Fruit fly (Drosophila melanogaster) whole organism, embryonic: ENCODE data around the gene CG2574.

Experiments
- Aef1 ChIP-seq: fragments of 200-800 bp; sonication (Bioruptor generic); IDR thresholded peaks from 3 replicates; pipeline ENCODE4 v1.3.6; 2022; ENCODE audit warnings: missing biosample characterization, missing genetic modification characterization
- B-H1 ChIP-seq: fragments of 200-800 bp; sonication (Bioruptor generic); IDR thresholded peaks from 3 replicates; pipeline ENCODE4 v1.3.6; 2022; ENCODE audit warnings: missing biosample characterization, missing genetic modification characterization
- Blimp-1 ChIP-seq: fragments of 200-800 bp; sonication (Bioruptor generic); optimal IDR thresholded peaks from 3 replicates; lab custom pipeline; 2018; ENCODE audit warnings: missing biosample characterization, missing genetic modification characterization, mild to moderate bottlenecking, moderate library complexity, missing genetic modification reagents
- CG1024 ChIP-seq: fragments of 200-800 bp; sonication (Bioruptor generic); IDR thresholded peaks from 2 replicates; pipeline ENCODE4 v1.3.6; 2022; ENCODE audit warnings: missing biosample characterization, missing genetic modification characterization
- CG10274 ChIP-seq: fragments of 200-800 bp; sonication (Bioruptor generic); optimal IDR thresholded peaks from 3 replicates; lab custom pipeline; 2017; ENCODE audit warnings: missing biosample characterization, mild to moderate bottlenecking, missing genetic modification characterization
- CG12071 ChIP-seq: fragments of 200-800 bp; sonication (Bioruptor generic); optimal IDR thresholded peaks from 3 replicates; lab custom pipeline; 2018; ENCODE audit warnings: missing biosample characterization, mild to moderate bottlenecking, missing genetic modification characterization
- CG12219 ChIP-seq: fragments of 200-800 bp; sonication (Bioruptor generic); optimal IDR thresholded peaks from 3 replicates; lab custom pipeline; 2018; ENCODE audit warnings: missing biosample characterization, mild to moderate bottlenecking, missing genetic modification characterization
- CG1233 ChIP-seq: fragments of 200-800 bp; sonication (Bioruptor generic); optimal IDR thresholded peaks from 4 replicates; lab custom pipeline; 2018; ENCODE audit warnings: missing biosample characterization, mild to moderate bottlenecking, missing genetic modification characterization
- CG12769 ChIP-seq: fragments of 200-800 bp; sonication (Bioruptor generic); optimal IDR thresholded peaks from 2 replicates; lab custom pipeline; 2019; ENCODE audit warnings: missing biosample characterization, mild to moderate bottlenecking, missing genetic modification characterization, moderate library complexity
- CG13424 ChIP-seq: fragments of 200-800 bp; sonication (Bioruptor generic); optimal IDR thresholded peaks from 2 replicates; lab custom pipeline; 2019; ENCODE audit warnings: missing biosample characterization, mild to moderate bottlenecking, missing genetic modification characterization, moderate library complexity
- CG14710 ChIP-seq: fragments of 200-800 bp; sonication (Bioruptor generic); optimal IDR thresholded peaks from 3 replicates; lab custom pipeline; 2019; ENCODE audit warnings: missing biosample characterization, mild to moderate bottlenecking, missing genetic modification characterization, moderate library complexity
- CG16813 ChIP-seq: fragments of 200-800 bp; sonication (Bioruptor generic); IDR thresholded peaks from 3 replicates; pipeline ENCODE4 v1.3.6; 2022; ENCODE audit warnings: missing biosample characterization, missing genetic modification characterization; ENCODE audit not compliant: partially characterized antibody
- CG18011 ChIP-seq: fragments of 200-800 bp; sonication (Bioruptor generic); optimal IDR thresholded peaks from 2 replicates; lab custom pipeline; 2017; ENCODE audit warnings: missing biosample characterization, missing genetic modification characterization, mild to moderate bottlenecking, moderate library complexity, missing genotype
- CG18599 ChIP-seq: fragments of 200-800 bp; sonication (Bioruptor generic); optimal IDR thresholded peaks from 3 replicates; lab custom pipeline; 2017; ENCODE audit warnings: missing biosample characterization, missing genetic modification characterization, mild to moderate bottlenecking, moderate library complexity, missing genetic modification reagents
- CG30403 ChIP-seq: fragments of 200-800 bp; sonication (Bioruptor generic); optimal IDR thresholded peaks from 3 replicates; lab custom pipeline; 2016; ENCODE audit warnings: missing biosample characterization, missing genetic modification characterization
- CG33213 ChIP-seq: fragments of 200-800 bp; sonication (Bioruptor generic); optimal IDR thresholded peaks from 3 replicates; lab custom pipeline; 2016; ENCODE audit warnings: missing biosample characterization, missing genetic modification characterization
- CG3407 ChIP-seq: fragments of 200-800 bp; sonication (Bioruptor generic); optimal IDR thresholded peaks from 2 replicates; lab custom pipeline; 2018; ENCODE audit warnings: missing biosample characterization, mild to moderate bottlenecking, missing genetic modification characterization
- CG6765 ChIP-seq: fragments of 200-800 bp; sonication (Bioruptor generic); optimal IDR thresholded peaks from 3 replicates; lab custom pipeline; 2017; ENCODE audit warnings: missing biosample characterization, mild to moderate bottlenecking, missing genetic modification characterization
- CG7556 ChIP-seq: fragments of 200-800 bp; sonication (Bioruptor generic); optimal IDR thresholded peaks from 2 replicates; lab custom pipeline; 2017; ENCODE audit warnings: missing biosample characterization, mild to moderate bottlenecking, missing genetic modification characterization
- CG8359 ChIP-seq: fragments of 200-800 bp; sonication (Bioruptor generic); optimal IDR thresholded peaks from 2 replicates; lab custom pipeline; 2017; ENCODE audit warnings: missing biosample characterization, mild to moderate bottlenecking, missing genetic modification characterization, borderline replicate concordance
- CG8388 ChIP-seq: fragments of 200-800 bp; sonication (Bioruptor generic); optimal IDR thresholded peaks from 2 replicates; lab custom pipeline; 2019; ENCODE audit warnings: missing biosample characterization, mild to moderate bottlenecking, missing genetic modification characterization, moderate library complexity
- CG9609 ChIP-seq: fragments of 200-800 bp; sonication (Bioruptor generic); optimal IDR thresholded peaks from 3 replicates; lab custom pipeline; 2016; ENCODE audit warnings: missing biosample characterization, missing genetic modification characterization
- Dbx ChIP-seq: fragments of 200-800 bp; sonication (Bioruptor generic); IDR thresholded peaks from 3 replicates; pipeline ENCODE4 v1.3.6; 2022; ENCODE audit warnings: missing biosample characterization, missing genetic modification characterization
- Deaf1 ChIP-seq: fragments of 200-800 bp; optimal IDR thresholded peaks from 3 replicates; lab custom pipeline; 2019; ENCODE audit warnings: missing biosample characterization, mild to moderate bottlenecking, missing genetic modification characterization, moderate library complexity
- Dref ChIP-seq: fragments of 200-800 bp; sonication (Bioruptor generic); IDR thresholded peaks from 2 replicates; pipeline ENCODE4 v1.3.6; 2022; ENCODE audit warnings: missing biosample characterization, missing genetic modification characterization
- Hr51 ChIP-seq, 2 experiments: fragments of 200-800 bp; sonication (Bioruptor generic); optimal IDR thresholded peaks; 2 replicates in 1 of 2; 3 replicates in 1 of 2; lab custom pipeline; 2016 to 2018; ENCODE audit warnings: missing biosample characterization in 2 of 2, missing genetic modification characterization in 2 of 2, mild to moderate bottlenecking in 1 of 2, moderate library complexity in 1 of 2
- Max ChIP-seq: fragments of 200-800 bp; sonication (Bioruptor generic); optimal IDR thresholded peaks from 2 replicates; lab custom pipeline; 2016; ENCODE audit warnings: missing biosample characterization, mild to moderate bottlenecking, missing genetic modification characterization
- Mrtf ChIP-seq: fragments of 200-800 bp; sonication (Bioruptor generic); IDR thresholded peaks from 3 replicates; pipeline ENCODE4 v1.3.6; 2022; ENCODE audit warnings: missing biosample characterization, missing genetic modification characterization
- Pdp1 ChIP-seq, 2 experiments: fragments of 200-800 bp; sonication (Bioruptor generic); optimal IDR thresholded peaks; 3 replicates each; lab custom pipeline; 2016; ENCODE audit warnings: missing biosample characterization in 2 of 2, missing genetic modification characterization in 2 of 2, mild to moderate bottlenecking in 1 of 2, moderate library complexity in 1 of 2
- Sox102F ChIP-seq: fragments of 200-800 bp; sonication (Bioruptor generic); optimal IDR thresholded peaks from 2 replicates; lab custom pipeline; 2018; ENCODE audit warnings: missing biosample characterization, mild to moderate bottlenecking, missing genetic modification characterization, moderate library complexity
- az2 ChIP-seq: fragments of 200-800 bp; sonication (Bioruptor generic); optimal IDR thresholded peaks from 3 replicates; lab custom pipeline; 2016; ENCODE audit warnings: missing biosample characterization, missing genetic modification characterization
- crol ChIP-seq: fragments of 200-800 bp; sonication (Bioruptor generic); IDR thresholded peaks from 2 replicates; pipeline ENCODE4 v1.3.6; 2022; ENCODE audit warnings: missing biosample characterization, missing genetic modification characterization
- eyg ChIP-seq: fragments of 200-800 bp; sonication (Bioruptor generic); optimal IDR thresholded peaks from 3 replicates; lab custom pipeline; 2016; ENCODE audit warnings: missing biosample characterization, missing genetic modification characterization
- ftz-f1 ChIP-seq: fragments of 200-800 bp; sonication (Bioruptor generic); optimal IDR thresholded peaks from 2 replicates; lab custom pipeline; 2016; ENCODE audit warnings: missing biosample characterization, missing genetic modification characterization
- hbn ChIP-seq: fragments of 200-800 bp; sonication (Bioruptor generic); IDR thresholded peaks from 2 replicates; pipeline ENCODE4 v1.3.6; 2022; ENCODE audit warnings: missing biosample characterization, missing genetic modification characterization; ENCODE audit not compliant: partially characterized antibody
- knrl ChIP-seq: fragments of 200-800 bp; sonication (Bioruptor generic); IDR thresholded peaks from 3 replicates; pipeline ENCODE4 v1.3.6; 2022; ENCODE audit warnings: missing biosample characterization, missing genetic modification characterization; ENCODE audit not compliant: partially characterized antibody
- nerfin-2 ChIP-seq: fragments of 200-800 bp; sonication (Bioruptor generic); IDR thresholded peaks from 2 replicates; pipeline ENCODE4 v1.3.6; 2022; ENCODE audit warnings: missing biosample characterization, missing genetic modification characterization; ENCODE audit not compliant: partially characterized antibody
- oc ChIP-seq: fragments of 200-800 bp; sonication (Bioruptor generic); optimal IDR thresholded peaks from 2 replicates; lab custom pipeline; 2018; ENCODE audit warnings: missing biosample characterization, mild to moderate bottlenecking, missing genetic modification characterization, moderate library complexity
- onecut ChIP-seq: fragments of 200-800 bp; sonication (Bioruptor generic); IDR thresholded peaks from 2 replicates; pipeline ENCODE4 v1.3.6; 2022; ENCODE audit warnings: missing biosample characterization, missing genetic modification characterization
- otp ChIP-seq: fragments of 200-800 bp; sonication (Bioruptor generic); IDR thresholded peaks from 3 replicates; pipeline ENCODE4, ENCODE4 v1.3.6; 2022; ENCODE audit warnings: missing biosample characterization, missing genetic modification characterization
- repo ChIP-seq: fragments of 200-800 bp; sonication (Bioruptor generic); optimal IDR thresholded peaks from 2 replicates; lab custom pipeline; 2016; ENCODE audit warnings: missing biosample characterization, missing genetic modification characterization
- rib ChIP-seq: fragments of 200-800 bp; sonication (Bioruptor generic); IDR thresholded peaks from 2 replicates; pipeline ENCODE4 v1.3.6; 2022; ENCODE audit warnings: missing biosample characterization, missing genetic modification characterization
- tap ChIP-seq: fragments of 200-800 bp; optimal IDR thresholded peaks from 3 replicates; lab custom pipeline; 2019; ENCODE audit warnings: missing biosample characterization, mild to moderate bottlenecking, missing genetic modification characterization, moderate library complexity
- tin ChIP-seq: fragments of 200-800 bp; sonication (Bioruptor generic); optimal IDR thresholded peaks from 3 replicates; lab custom pipeline; 2016; ENCODE audit warnings: missing biosample characterization, missing genetic modification characterization
- tna ChIP-seq: fragments of 200-800 bp; sonication (Bioruptor generic); IDR thresholded peaks from 2 replicates; pipeline ENCODE4 v1.3.6; 2022; ENCODE audit warnings: missing biosample characterization, missing genetic modification characterization; ENCODE audit not compliant: partially characterized antibody
- zen ChIP-seq: fragments of 200-800 bp; sonication (Bioruptor generic); optimal IDR thresholded peaks from 3 replicates; lab custom pipeline; 2018; ENCODE audit warnings: missing biosample characterization, mild to moderate bottlenecking, missing genetic modification characterization, moderate library complexity
- zen2 ChIP-seq: fragments of 200-800 bp; sonication (Bioruptor generic); IDR thresholded peaks from 3 replicates; pipeline ENCODE4 v1.3.6; 2022; ENCODE audit warnings: missing biosample characterization, missing genetic modification characterization; ENCODE audit not compliant: partially characterized antibody

Gene CG2574

DNA sequence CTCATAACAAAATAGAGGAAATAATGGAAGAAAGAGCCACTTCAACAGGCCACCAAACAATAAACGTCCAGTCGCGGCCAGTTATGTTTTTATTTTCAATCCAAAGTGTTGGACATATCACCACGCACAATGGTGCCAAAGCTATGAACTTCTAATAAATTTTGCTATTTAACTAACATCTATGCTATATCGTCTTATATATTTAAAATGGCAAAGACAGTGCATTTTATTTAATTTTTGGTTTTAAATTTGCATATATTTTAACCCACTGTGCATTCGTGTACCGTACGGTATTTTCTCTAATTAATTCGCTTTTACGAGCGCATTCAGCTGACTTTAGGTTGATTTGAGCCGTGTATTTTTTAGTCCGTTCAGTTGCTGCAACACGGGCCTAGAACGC lies 45.7 kb downstream of the CG2574 start, which contains the start of gene CG15927 (continued):
- TF ChIP-seq Hr51 (GFP tag; optimal IDR thresholded peaks at IDR 0.05; lab: Kevin White, UChicago) (peak in 1 of 2 experiments; percentile 55), B-H1 (GFP tag; lab: Robert Waterston, UW) (no peak), CG7556 (GFP tag; lab: Kevin White, UChicago) (peak; percentile 35), nerfin-2 (GFP tag; lab: Robert Waterston, UW) (no peak), Sox102F (GFP tag; lab: Kevin White, UChicago) (peak; percentile 83), tin (GFP tag; lab: Kevin White, UChicago) (peak; percentile 43), CG13424 (tag; lab: Kevin White, UChicago) (peak; percentile 46), CG8359 (GFP tag; lab: Kevin White, UChicago) (peak; percentile 46), hbn (GFP tag; lab: Robert Waterston, UW) (no peak), Aef1 (peak; percentile 74), otp (GFP tag; lab: Robert Waterston, UW) (0 out of 3 replicates have a peak, but pooled peaks have one; percentile 33), eyg (GFP tag; lab: Kevin White, UChicago) (no peak), ftz-f1 (GFP tag; lab: Kevin White, UChicago) (no peak), az2 (GFP tag; lab: Kevin White, UChicago) (peak; percentile 42), CG9609 (GFP tag; lab: Kevin White, UChicago) (no peak), Deaf1 (peak; percentile 25), CG3407 (GFP tag; lab: Kevin White, UChicago) (peak; percentile 57), crol (no peak), Dref (GFP tag; lab: Robert Waterston, UW) (no peak), tna (GFP tag; lab: Robert Waterston, UW) (no peak), CG14710 (tag; lab: Kevin White, UChicago) (peak; percentile 29), CG10274 (GFP tag; lab: Kevin White, UChicago) (no peak), zen (tag; lab: Kevin White, UChicago) (peak; percentile 37), CG1233 (GFP tag; lab: Kevin White, UChicago) (peak; percentile 53), CG30403 (peak; percentile 43), CG16813 (GFP tag; lab: Robert Waterston, UW) (no peak), Dbx (GFP tag; lab: Robert Waterston, UW) (0 out of 3 replicates have a peak, but pooled peaks have one; percentile 35), CG18011 (GFP tag; lab: Kevin White, UChicago) (no peak), CG33213 (GFP tag; lab: Kevin White, UChicago) (peak; percentile 6), CG6765 (GFP tag; lab: Kevin White, UChicago) (no peak), zen2 (GFP tag; lab: Robert Waterston, UW) (no peak), Mrtf (GFP tag; lab: Robert Waterston, UW) (no peak), CG18599 (GFP tag; lab: Kevin White, UChicago) (peak; percentile 30), onecut (no peak), Max (GFP tag; lab: Kevin White, UChicago) (peak; percentile 4), tap (tag; lab: Kevin White, UChicago) (peak; percentile 60), Blimp-1 (peak; percentile 73), repo (GFP tag; lab: Kevin White, UChicago) (no peak), rib (GFP tag; lab: Robert Waterston, UW) (no peak), CG12769 (tag; lab: Kevin White, UChicago) (peak; percentile 28), CG1024 (0 out of 2 replicates have a peak, but pooled peaks have one; percentile 21), CG8388 (peak; percentile 59), knrl (GFP tag; lab: Robert Waterston, UW) (no peak), Pdp1 (GFP tag; optimal IDR thresholded peaks at IDR 0.05; lab: Kevin White, UChicago) (peak in 1 of 2 experiments; percentile 58), CG12219 (peak; percentile 38), CG12071 (GFP tag; lab: Kevin White, UChicago) (peak; percentile 23), oc (tag; lab: Kevin White, UChicago) (peak; percentile 55)
- TF ChIP-seq, all 482 proteins: peak for 161
